Worm (Caenorhabditis elegans) whole organism, midembryonic: ENCODE results near the gene C18H9.1.

ENCODE experiments used
- T22C8.4 ChIP-seq: fragments of 200-800 bp; sonication (Bioruptor generic); IDR thresholded peaks from 2 replicates; pipeline ENCODE4 v1.3.6; 2022; ENCODE audit warnings: missing genetic modification characterization, missing compliant biosample characterization
- cog-1 ChIP-seq: sonication (generic microtip); optimal IDR thresholded peaks from 2 replicates; lab custom pipeline; 2016; ENCODE audit warnings: missing genetic modification characterization, missing compliant biosample characterization
- flt-1 ChIP-seq: fragments of 200-800 bp; sonication (Bioruptor generic); IDR thresholded peaks from 2 replicates; pipeline ENCODE4 v1.3.6; 2022; ENCODE audit warnings: missing genetic modification characterization, missing compliant biosample characterization
- klf-2 ChIP-seq: fragments of 200-800 bp; sonication (Bioruptor generic); conservative IDR thresholded peaks from 2 replicates; pipeline ENCODE4 v1.3.6; 2022; ENCODE audit warnings: missing genetic modification reagents, missing genetic modification characterization, missing compliant biosample characterization
- med-1 ChIP-seq: sonication (generic microtip); optimal IDR thresholded peaks from 2 replicates; lab custom pipeline; 2017; ENCODE audit warnings: missing genetic modification characterization, mild to moderate bottlenecking, missing compliant biosample characterization, antibody characterized with exemption, missing genetic modification reagents; ENCODE audit not compliant: insufficient read depth
- ref-1 ChIP-seq: fragments of 200-800 bp; sonication (Bioruptor generic); conservative IDR thresholded peaks from 2 replicates; pipeline ENCODE4 v1.3.6; 2022; ENCODE audit warnings: missing genetic modification reagents, missing genetic modification characterization, missing compliant biosample characterization
- tab-1 ChIP-seq: fragments of 200-800 bp; sonication (Bioruptor generic); IDR thresholded peaks from 2 replicates; pipeline ENCODE4 v1.3.6; 2022; ENCODE audit warnings: missing genetic modification characterization, missing compliant biosample characterization
- ztf-23 ChIP-seq: fragments of 200-800 bp; sonication (Bioruptor generic); IDR thresholded peaks from 2 replicates; pipeline ENCODE4 v1.3.6; 2022; ENCODE audit warnings: missing genetic modification reagents, missing genetic modification characterization, missing compliant biosample characterization
- ztf-29 ChIP-seq: fragments of 200-800 bp; sonication (Bioruptor generic); IDR thresholded peaks from 2 replicates; pipeline ENCODE4 v1.3.6; 2022; ENCODE audit warnings: missing genetic modification reagents, missing genetic modification characterization, missing compliant biosample characterization

Gene C18H9.1

DNA sequence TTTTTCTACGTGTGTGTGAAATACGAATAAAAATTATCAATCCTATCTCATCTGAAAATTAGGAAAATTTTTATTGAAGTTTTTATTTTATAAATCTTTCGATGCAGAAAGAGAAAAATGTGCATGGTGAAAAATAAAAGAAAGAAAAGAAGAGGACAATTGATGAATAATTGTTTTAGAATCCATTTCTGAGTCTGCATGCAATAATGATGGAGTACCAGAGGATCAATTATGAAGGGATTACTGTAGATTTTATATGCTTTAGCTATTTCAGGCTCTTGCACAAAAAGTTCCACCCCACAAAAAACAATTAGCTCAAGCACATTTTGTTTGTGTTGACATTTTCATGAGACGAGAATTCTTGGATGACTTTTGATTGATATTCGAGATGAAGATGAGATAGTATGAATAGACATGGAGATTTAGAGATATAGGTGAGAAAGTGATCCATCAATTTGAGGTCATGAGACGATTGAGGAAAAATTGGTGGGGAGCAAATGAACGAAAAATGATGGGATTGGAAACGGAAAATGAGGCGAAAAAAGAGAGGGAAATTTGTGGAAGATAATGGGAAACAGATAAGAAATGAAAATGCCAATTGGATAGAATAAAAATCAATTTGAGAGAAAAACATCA, 6.8 kb downstream of the C18H9.1 start, which contains the start of gene rpy-1:
Gene rpy-1 (minus strand): TSS at position 51 of the 636 bp plus-strand sequence.
- TF ChIP-seq cog-1 (no peak), T22C8.4 (GFP tag; lab: Robert Waterston, UW) (no peak), ref-1 (GFP tag; lab: Robert Waterston, UW) (no peak), ztf-29 (GFP tag; lab: Robert Waterston, UW) (no peak), med-1 (GFP tag; lab: Kevin White, UChicago) (no peak), flt-1 (GFP tag; lab: Robert Waterston, UW) (no peak), ztf-23 (GFP tag; lab: Robert Waterston, UW) (no peak), klf-2 (GFP tag; lab: Robert Waterston, UW) (no peak), tab-1 (GFP tag; lab: Robert Waterston, UW) (no peak)

ce11 chrII:6706552-6707091, 7.7 kb downstream of the C18H9.1 start:
- TF ChIP-seq med-1 (GFP tag; lab: Kevin White, UChicago): no peak
- TF ChIP-seq klf-2 (GFP tag; lab: Robert Waterston, UW): no peak
- no peak for TF ChIP-seq T22C8.4 (GFP tag; lab: Robert Waterston, UW)
- no peak for TF ChIP-seq tab-1 (GFP tag; lab: Robert Waterston, UW)
- no peak for TF ChIP-seq ztf-23 (GFP tag; lab: Robert Waterston, UW)
- TF ChIP-seq ref-1 (GFP tag; lab: Robert Waterston, UW): no peak

- TF ChIP-seq cog-1 (no peak), ztf-23 (GFP tag; lab: Robert Waterston, UW) (no peak)
Measured at ce11 chrII:6707496-6708260, 8.8 kb downstream of the C18H9.1 start.

DNA sequence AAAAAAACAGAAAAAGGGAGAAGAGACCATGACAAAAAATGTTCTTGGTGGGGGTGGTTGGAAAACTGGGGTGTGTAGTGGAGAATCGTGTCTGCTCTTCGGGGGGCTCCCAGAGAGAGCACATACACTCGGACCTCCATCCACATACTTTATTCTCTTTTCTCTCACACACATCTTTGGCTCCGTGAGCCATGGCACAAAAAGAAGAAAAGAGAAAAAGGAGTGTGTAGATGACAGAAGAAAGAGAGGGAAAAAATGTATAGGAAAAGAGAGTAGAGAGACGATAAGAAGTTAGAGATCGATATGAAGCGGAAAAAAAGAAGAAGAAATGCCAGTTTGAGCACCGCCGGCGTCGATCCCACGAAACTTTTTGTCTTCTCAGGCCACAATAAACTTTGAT, 10.1 kb downstream of the C18H9.1 start:
- TF ChIP-seq ztf-23 (GFP tag; lab: Robert Waterston, UW) (no peak), cog-1 (no peak), flt-1 (GFP tag; lab: Robert Waterston, UW) (no peak), tab-1 (GFP tag; lab: Robert Waterston, UW) (no peak), ztf-29 (GFP tag; lab: Robert Waterston, UW) (no peak), T22C8.4 (GFP tag; lab: Robert Waterston, UW) (no peak), ref-1 (GFP tag; lab: Robert Waterston, UW) (no peak), klf-2 (GFP tag; lab: Robert Waterston, UW) (no peak)

DNA sequence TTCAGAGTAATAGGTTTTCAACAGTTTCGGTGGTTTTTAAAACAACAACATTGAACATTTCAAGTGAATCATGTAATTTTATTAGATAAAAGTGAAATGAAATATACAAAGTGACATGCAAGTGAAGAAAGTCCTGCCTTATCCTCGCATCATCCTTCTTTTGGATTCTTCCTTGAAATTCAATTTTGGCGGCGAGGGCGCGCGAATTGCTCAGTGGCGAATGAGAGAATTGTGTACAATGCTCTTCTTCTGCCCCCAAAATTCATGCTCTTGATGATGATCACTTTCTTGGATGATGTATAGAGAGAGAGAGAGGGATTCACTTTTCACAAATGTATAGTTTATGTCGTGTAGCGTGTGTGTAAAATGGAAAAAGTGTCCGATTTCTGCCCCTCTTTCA, 10.8 kb downstream of the C18H9.1 start:
- TF ChIP-seq ztf-23 (GFP tag; lab: Robert Waterston, UW) (no peak), tab-1 (GFP tag; lab: Robert Waterston, UW) (no peak), med-1 (GFP tag; lab: Kevin White, UChicago) (no peak), flt-1 (GFP tag; lab: Robert Waterston, UW) (no peak), T22C8.4 (GFP tag; lab: Robert Waterston, UW) (no peak), ref-1 (GFP tag; lab: Robert Waterston, UW) (no peak), klf-2 (GFP tag; lab: Robert Waterston, UW) (no peak), cog-1 (no peak), ztf-29 (GFP tag; lab: Robert Waterston, UW) (no peak)

DNA sequence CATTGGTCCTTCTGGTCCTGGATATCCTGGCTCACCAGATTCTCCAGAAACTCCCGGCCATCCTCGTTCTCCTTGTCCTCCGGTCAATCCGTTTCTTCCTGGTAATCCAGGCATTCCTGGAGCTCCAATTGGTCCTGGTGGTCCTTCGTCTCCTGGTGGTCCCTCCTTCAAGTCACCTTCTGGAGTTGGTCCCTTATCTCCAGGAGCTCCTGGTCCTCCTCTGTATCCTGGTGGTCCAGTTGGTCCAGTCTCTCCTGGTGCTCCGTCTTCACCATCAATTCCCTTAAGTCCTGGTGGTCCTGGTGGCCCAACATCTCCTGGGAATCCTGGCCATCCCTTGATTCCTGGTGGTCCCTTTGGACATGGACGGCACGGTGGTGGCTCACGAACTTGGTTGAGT, 11.7 kb downstream of the C18H9.1 start:
- TF ChIP-seq tab-1 (GFP tag; lab: Robert Waterston, UW) (no peak), T22C8.4 (GFP tag; lab: Robert Waterston, UW) (no peak), ref-1 (GFP tag; lab: Robert Waterston, UW) (no peak), ztf-23 (GFP tag; lab: Robert Waterston, UW) (no peak; the same call in 1 of the 2 replicates), med-1 (GFP tag; lab: Kevin White, UChicago) (no peak), flt-1 (GFP tag; lab: Robert Waterston, UW) (no peak), cog-1 (no peak), ztf-29 (GFP tag; lab: Robert Waterston, UW) (no peak), klf-2 (GFP tag; lab: Robert Waterston, UW) (no peak)

DNA sequence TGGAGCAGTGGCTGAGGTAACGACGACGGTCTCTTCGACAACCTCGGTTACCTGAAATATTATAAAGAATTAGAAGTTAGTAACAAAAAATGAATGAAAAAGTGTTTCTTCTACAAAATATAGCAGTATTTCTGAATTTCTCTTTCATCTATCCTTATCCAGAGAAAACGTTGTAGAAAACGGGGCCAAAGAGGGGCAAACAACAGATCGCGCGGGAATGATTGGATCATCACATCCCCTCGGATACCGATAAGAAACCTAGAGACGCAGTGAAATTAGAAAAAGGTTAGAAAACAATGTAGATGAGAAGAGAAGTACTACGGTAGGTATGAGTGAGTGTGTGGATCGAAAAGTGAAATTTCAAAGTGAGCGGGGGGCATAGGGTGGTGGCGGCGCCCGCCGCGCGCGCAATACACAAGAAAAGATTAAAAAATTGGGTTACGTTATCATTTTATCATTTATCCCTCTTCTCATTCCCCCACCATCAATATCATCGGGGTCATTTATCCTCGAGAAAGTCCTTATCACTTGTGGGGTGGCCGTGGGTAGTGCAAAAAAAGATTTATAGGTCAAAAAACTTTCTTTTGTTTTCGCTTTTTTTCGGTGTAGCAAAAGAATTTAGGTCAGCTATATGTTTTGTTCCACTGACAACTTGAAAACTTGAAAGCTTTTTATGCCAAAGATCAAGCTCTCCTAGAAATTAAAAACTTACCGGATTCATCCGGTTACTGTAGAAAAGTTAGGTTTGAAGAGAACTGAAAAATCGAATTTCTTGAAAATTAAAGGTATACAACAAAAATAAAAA, 13.5 kb downstream of the C18H9.1 start, which contains the start of the genes dpy-10 and T14B4.19:
Gene dpy-10 (minus strand): TSS at position 51 of the 805 bp plus-strand sequence.
Gene T14B4.19 (minus strand): TSS at position 755 of the 805 bp plus-strand sequence.
- no peak for TF ChIP-seq ztf-23 (GFP tag; lab: Robert Waterston, UW)
- TF ChIP-seq flt-1 (GFP tag; lab: Robert Waterston, UW): no peak
- TF ChIP-seq tab-1 (GFP tag; lab: Robert Waterston, UW): no peak
- no peak for TF ChIP-seq klf-2 (GFP tag; lab: Robert Waterston, UW)
- no peak for TF ChIP-seq ref-1 (GFP tag; lab: Robert Waterston, UW)
- no peak for TF ChIP-seq med-1 (GFP tag; lab: Kevin White, UChicago)
- TF ChIP-seq T22C8.4 (GFP tag; lab: Robert Waterston, UW): no peak
- no peak for TF ChIP-seq ztf-29 (GFP tag; lab: Robert Waterston, UW)
- no peak for TF ChIP-seq cog-1

ce11 chrII:6713003-6713402, 14.1 kb downstream of the C18H9.1 start:
- TF ChIP-seq T22C8.4 (GFP tag; lab: Robert Waterston, UW) (no peak), tab-1 (GFP tag; lab: Robert Waterston, UW) (no peak), med-1 (GFP tag; lab: Kevin White, UChicago) (no peak), ztf-23 (GFP tag; lab: Robert Waterston, UW) (no peak)
